Worm (Caenorhabditis elegans): ENCODE data around the gene Y102A5C.4.

- TF ChIP-seq cog-1 (tag; optimal IDR thresholded peaks at IDR 0.05) (no peak), med-1 (GFP tag; optimal IDR thresholded peaks at IDR 0.05; ENCODE audit: insufficient read depth) (no peak), flt-1 (GFP tag; IDR thresholded peaks at IDR 0.05) (no peak), ztf-23 (GFP tag; IDR thresholded peaks at IDR 0.05) (no peak), ref-1 (GFP tag; conservative IDR thresholded peaks at IDR 0.05) (no peak), ztf-29 (GFP tag; IDR thresholded peaks at IDR 0.05) (no peak), T22C8.4 (GFP tag; IDR thresholded peaks at IDR 0.05) (no peak), klf-2 (GFP tag; conservative IDR thresholded peaks at IDR 0.05) (no peak)
Observed at ce11 chrV:16893440-16893839, 28.6 kb upstream of the Y102A5C.4 start, which contains the start of gene F09C6.15.

All from whole organism, midembryonic.